Fruit fly (Drosophila melanogaster): ENCODE measurements around the gene CG13937.

dm6 chr3L:1900633-1901032, 17.8 kb upstream of the CG13937 start:
- no peak for TF ChIP-seq pros (GFP tag; optimal IDR thresholded peaks at IDR 0.05)
- no peak for TF ChIP-seq disco-r (GFP tag; optimal IDR thresholded peaks at IDR 0.05)

All from whole organism, embryonic.